Fruit fly (Drosophila melanogaster) whole organism, adult: Measurements from ENCODE around the gene CG34247.

ENCODE experiments used
- CG12768 ChIP-seq: fragments of 200-800 bp; sonication (Bioruptor generic); optimal IDR thresholded peaks from 2 replicates; lab custom pipeline; 2017; ENCODE audit warnings: missing biosample characterization, missing genetic modification characterization, mild to moderate bottlenecking, moderate library complexity, missing genetic modification reagents
- CG7045 ChIP-seq: fragments of 200-800 bp; sonication (Bioruptor generic); optimal IDR thresholded peaks from 2 replicates; lab custom pipeline; 2017; ENCODE audit warnings: missing biosample characterization, mild to moderate bottlenecking, missing genetic modification characterization
- bab1 ChIP-seq: fragments of 200-800 bp; sonication (Bioruptor generic); optimal IDR thresholded peaks from 3 replicates; lab custom pipeline; 2019; ENCODE audit warnings: missing biosample characterization, mild to moderate bottlenecking, missing genetic modification characterization, moderate library complexity

dm6 chr3L:16305820-16306650, 44.6 kb upstream of the CG34247 start, which contains the start of the genes CG13043 and CG13063:
- TF ChIP-seq CG12768 (no peak), CG7045 (no peak), bab1 (GFP tag; lab: Kevin White, UChicago) (no peak)
